Worm (Caenorhabditis elegans): ENCODE measurements around the gene T26C12.1.

DNA sequence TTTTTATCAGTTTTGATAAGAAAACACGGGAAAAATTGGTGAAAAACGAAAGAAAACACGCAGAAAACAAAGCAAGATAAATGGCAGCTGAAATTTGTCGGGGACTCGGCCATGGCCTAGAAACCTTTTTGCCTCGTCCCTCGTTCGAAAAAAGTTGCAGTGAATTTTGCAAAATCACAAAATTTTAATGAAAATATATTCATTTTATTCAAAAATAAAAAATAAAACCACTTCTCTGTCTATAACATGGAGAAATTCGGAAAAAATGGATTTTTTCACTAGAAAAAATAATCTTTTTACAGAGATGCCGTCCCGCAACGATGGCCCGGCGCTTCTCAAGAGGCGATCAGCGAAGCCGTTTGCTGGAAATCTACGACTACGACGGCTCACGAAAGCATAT, 36.6 kb upstream of the T26C12.1 start, which contains the start of gene Y67D8A.2:
- TF ChIP-seq ces-1 (GFP tag; optimal IDR thresholded peaks at IDR 0.05): no peak
- no peak for TF ChIP-seq ztf-4 (tag; optimal IDR thresholded peaks at IDR 0.05)
- no peak for TF ChIP-seq hlh-17 (GFP tag; optimal IDR thresholded peaks at IDR 0.05; ENCODE audit: borderline replicate concordance)
- no peak for TF ChIP-seq mdl-1 (tag; optimal IDR thresholded peaks at IDR 0.05)
- no peak for TF ChIP-seq ama-1 (optimal IDR thresholded peaks at IDR 0.05)
- TF ChIP-seq aly-2 (tag; optimal IDR thresholded peaks at IDR 0.05): no peak
- no peak for TF ChIP-seq fos-1 (tag; optimal IDR thresholded peaks at IDR 0.05)
- no peak for TF ChIP-seq dpl-1 (GFP tag; optimal IDR thresholded peaks at IDR 0.05)
- no peak for TF ChIP-seq C16A3.4 (tag; optimal IDR thresholded peaks at IDR 0.05)
- no peak for TF ChIP-seq pqm-1 (tag; optimal IDR thresholded peaks at IDR 0.05)
- TF ChIP-seq grh-1 (GFP tag; IDR thresholded peaks at IDR 0.05): no peak

Data from whole organism, L1 larva.